Worm (Caenorhabditis elegans) whole organism, L1 larva: ENCODE data around the gene srx-121.

Experiments
- Y116A8C.19 ChIP-seq: sonication (generic microtip); optimal IDR thresholded peaks from 2 replicates; lab custom pipeline; 2016; ENCODE audit warnings: missing compliant biosample characterization, missing genetic modification characterization, borderline replicate concordance
- ama-1 ChIP-seq: fragments of 150-350 bp; optimal IDR thresholded peaks from 2 replicates; lab custom pipeline; 2014

DNA sequence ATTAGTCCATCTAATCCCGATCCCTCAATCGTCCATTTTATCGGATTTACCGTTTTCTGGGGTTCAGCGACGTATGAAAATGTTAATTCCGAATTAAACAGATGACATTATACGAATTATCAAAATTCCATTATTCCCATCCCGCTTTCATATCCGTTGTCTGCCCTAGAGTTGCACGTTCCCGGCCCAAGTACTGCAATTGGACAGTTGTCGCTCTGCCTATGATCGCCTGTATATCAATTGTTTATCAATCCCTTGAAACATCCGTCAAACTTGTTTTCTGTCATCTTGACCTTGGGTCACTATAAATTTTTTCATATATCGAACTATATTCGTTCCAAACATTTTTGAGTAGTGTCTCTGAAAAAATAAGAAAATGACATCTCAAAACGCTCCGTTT is 14.3 kb downstream of the srx-121 start, which contains the start of gene C04E12.5:
- TF ChIP-seq ama-1 (lab: Kevin White, UChicago) = no peak
- TF ChIP-seq Y116A8C.19 = no peak
